Worm (Caenorhabditis elegans) whole organism, L1 larva: ENCODE data around the gene srg-29.

Source experiments
- C04F5.9 ChIP-seq: sonication (generic microtip); optimal IDR thresholded peaks from 2 replicates; lab custom pipeline; 2016; ENCODE audit warnings: missing genetic modification characterization, missing compliant biosample characterization
- F16B12.6 ChIP-seq: fragments of 150-350 bp; optimal IDR thresholded peaks from 2 replicates; lab custom pipeline; 2014; ENCODE audit warnings: missing biosample characterization, missing genetic modification characterization
- Y116A8C.19 ChIP-seq: sonication (generic microtip); optimal IDR thresholded peaks from 2 replicates; lab custom pipeline; 2016; ENCODE audit warnings: missing compliant biosample characterization, missing genetic modification characterization, borderline replicate concordance
- alr-1 ChIP-seq: fragments of 200-800 bp; sonication (Bioruptor generic); optimal IDR thresholded peaks from 2 replicates; lab custom pipeline; 2018; ENCODE audit warnings: borderline replicate concordance, mild to moderate bottlenecking, missing genetic modification characterization, missing compliant biosample characterization
- aly-2 ChIP-seq: fragments of 150-350 bp; optimal IDR thresholded peaks from 2 replicates; lab custom pipeline; 2014; ENCODE audit warnings: missing biosample characterization, missing genetic modification characterization
- blmp-1 ChIP-seq: fragments of 150-350 bp; optimal IDR thresholded peaks from 2 replicates; lab custom pipeline; 2014; ENCODE audit warnings: missing biosample characterization, missing genetic modification characterization
- ceh-63 ChIP-seq: fragments of 200-800 bp; sonication (Bioruptor generic); optimal IDR thresholded peaks from 2 replicates; lab custom pipeline; 2018; ENCODE audit warnings: mild to moderate bottlenecking, missing genetic modification characterization, missing compliant biosample characterization
- ceh-8 ChIP-seq: fragments of 200-800 bp; sonication (Bioruptor generic); optimal IDR thresholded peaks from 2 replicates; lab custom pipeline; 2018; ENCODE audit warnings: mild to moderate bottlenecking, missing genetic modification characterization, moderate library complexity, missing compliant biosample characterization
- ceh-88 ChIP-seq: fragments of 200-800 bp; sonication (Bioruptor generic); IDR thresholded peaks from 2 replicates; pipeline ENCODE4 v1.3.6; 2022; ENCODE audit warnings: missing genetic modification characterization, missing compliant biosample characterization
- ceh-90 ChIP-seq: sonication (generic microtip); optimal IDR thresholded peaks from 2 replicates; lab custom pipeline; 2016; ENCODE audit warnings: missing genetic modification characterization, missing compliant biosample characterization
- dpl-1 ChIP-seq, 3 experiments: fragments of 150-350 bp in 2 of 3; sonication (generic microtip) in 1 of 3; optimal IDR thresholded peaks; 2 replicates each; lab custom pipeline; 2014 to 2017; ENCODE audit warnings: missing biosample characterization in 3 of 3, missing genetic modification characterization in 3 of 3, missing genetic modification reagents in 3 of 3
- dsc-1 ChIP-seq: sonication (generic microtip); optimal IDR thresholded peaks from 2 replicates; lab custom pipeline; 2016; ENCODE audit warnings: mild to moderate bottlenecking, missing genetic modification characterization, missing compliant biosample characterization
- efl-1 ChIP-seq, 4 experiments: fragments of 150-350 bp; optimal IDR thresholded peaks in 3 of 4; peaks in 1 of 4; 1 replicate in 1 of 4; 2 replicates in 3 of 4; lab custom pipeline; 2014; ENCODE audit warnings: missing biosample characterization in 2 of 4, missing genetic modification characterization in 2 of 4, missing genetic modification reagents in 2 of 4
- egl-27 ChIP-seq, 2 experiments: fragments of 150-350 bp in 1 of 2; sonication (generic microtip); optimal IDR thresholded peaks; 3 replicates each; lab custom pipeline; 2017 to 2018; ENCODE audit warnings: missing biosample characterization in 2 of 2, missing genetic modification characterization in 2 of 2, missing genetic modification reagents in 2 of 2
- elt-2 ChIP-seq: sonication (generic microtip); optimal IDR thresholded peaks from 2 replicates; lab custom pipeline; 2016; ENCODE audit warnings: missing genetic modification characterization, mild to moderate bottlenecking, inconsistent platforms, missing compliant biosample characterization, missing genetic modification reagents
- elt-3 ChIP-seq, 6 experiments: fragments of 150-350 bp in 1 of 6; sonication (generic microtip); optimal IDR thresholded peaks; 2 replicates each; lab custom pipeline; 2017 to 2018; ENCODE audit warnings: missing biosample characterization in 6 of 6, missing genetic modification characterization in 6 of 6, inconsistent platforms in 1 of 6
- fkh-4 ChIP-seq: sonication (generic microtip); optimal IDR thresholded peaks from 2 replicates; lab custom pipeline; 2016; ENCODE audit warnings: missing compliant biosample characterization, missing genetic modification characterization, borderline replicate concordance
- fkh-8 ChIP-seq: sonication (generic microtip); optimal IDR thresholded peaks from 2 replicates; lab custom pipeline; 2016; ENCODE audit warnings: mild to moderate bottlenecking, missing genetic modification characterization, missing compliant biosample characterization
- fos-1 ChIP-seq: fragments of 150-350 bp; optimal IDR thresholded peaks from 2 replicates; lab custom pipeline; 2014; ENCODE audit warnings: missing biosample characterization, missing genetic modification characterization
- hlh-4 ChIP-seq: sonication (generic microtip); optimal IDR thresholded peaks from 2 replicates; lab custom pipeline; 2016; ENCODE audit warnings: mild to moderate bottlenecking, missing genetic modification characterization, missing compliant biosample characterization
- irx-1 ChIP-seq: sonication (generic microtip); optimal IDR thresholded peaks from 2 replicates; lab custom pipeline; 2016; ENCODE audit warnings: missing genetic modification characterization, missing compliant biosample characterization
- lin-13 ChIP-seq: fragments of 150-350 bp; optimal IDR thresholded peaks from 2 replicates; lab custom pipeline; 2014; ENCODE audit warnings: missing biosample characterization, missing genetic modification reagents, missing genetic modification characterization
- lin-14 ChIP-seq: fragments of 200-800 bp; sonication (Bioruptor generic); optimal IDR thresholded peaks from 2 replicates; lab custom pipeline; 2018; ENCODE audit warnings: mild to moderate bottlenecking, missing genetic modification characterization, moderate library complexity, missing compliant biosample characterization
- lin-15B ChIP-seq: fragments of 150-350 bp; sonication (generic microtip); optimal IDR thresholded peaks from 3 replicates; lab custom pipeline; 2014; ENCODE audit warnings: missing biosample characterization, missing genetic modification characterization
- lin-39 ChIP-seq: fragments of 150-350 bp; optimal IDR thresholded peaks from 2 replicates; lab custom pipeline; 2014; ENCODE audit warnings: missing biosample characterization, missing genetic modification reagents, missing genetic modification characterization
- lsy-2 ChIP-seq, 2 experiments: fragments of 150-350 bp; optimal IDR thresholded peaks; 2 replicates each; lab custom pipeline; 2014; ENCODE audit warnings: missing biosample characterization in 2 of 2, missing genetic modification characterization in 2 of 2
- mab-9 ChIP-seq: fragments of 200-800 bp; sonication (Bioruptor generic); IDR thresholded peaks from 2 replicates; pipeline ENCODE4 v1.3.6; 2022; ENCODE audit warnings: missing genetic modification reagents, missing genetic modification characterization, missing compliant biosample characterization
- mep-1 ChIP-seq: fragments of 150-350 bp; optimal IDR thresholded peaks from 2 replicates; lab custom pipeline; 2014; ENCODE audit warnings: missing biosample characterization, missing genetic modification characterization
- nhr-11 ChIP-seq: fragments of 150-350 bp; optimal IDR thresholded peaks from 2 replicates; lab custom pipeline; 2014; ENCODE audit warnings: missing biosample characterization, missing genetic modification characterization
- nhr-12 ChIP-seq: sonication (generic microtip); optimal IDR thresholded peaks from 2 replicates; lab custom pipeline; 2017; ENCODE audit warnings: missing biosample characterization, missing genetic modification characterization
- nhr-19 ChIP-seq: fragments of 200-800 bp; sonication (Bioruptor generic); conservative IDR thresholded peaks from 2 replicates; pipeline ENCODE4 v1.3.6; 2022; ENCODE audit warnings: missing genetic modification characterization, missing compliant biosample characterization
- nhr-28 ChIP-seq: fragments of 150-350 bp; optimal IDR thresholded peaks from 2 replicates; lab custom pipeline; 2014; ENCODE audit warnings: missing biosample characterization, missing genetic modification characterization
- nhr-76 ChIP-seq: sonication (generic microtip); optimal IDR thresholded peaks from 2 replicates; lab custom pipeline; 2017; ENCODE audit warnings: missing biosample characterization, missing genetic modification characterization
- nhr-77 ChIP-seq: fragments of 150-350 bp; optimal IDR thresholded peaks from 2 replicates; lab custom pipeline; 2014; ENCODE audit warnings: missing biosample characterization, missing genetic modification characterization
- nhr-85 ChIP-seq: sonication (generic microtip); peaks from one replicate; lab custom pipeline; 2016; ENCODE audit warnings: missing genetic modification characterization, inconsistent platforms, missing compliant biosample characterization
- pax-3 ChIP-seq: fragments of 200-800 bp; sonication (Bioruptor generic); optimal IDR thresholded peaks from 2 replicates; lab custom pipeline; 2018; ENCODE audit warnings: mild to moderate bottlenecking, missing genetic modification characterization, moderate library complexity, missing compliant biosample characterization
- rnt-1 ChIP-seq: sonication (generic microtip); optimal IDR thresholded peaks from 2 replicates; lab custom pipeline; 2016; ENCODE audit warnings: mild to moderate bottlenecking, missing genetic modification characterization, moderate library complexity, missing compliant biosample characterization
- skn-1 ChIP-seq: fragments of 150-350 bp; optimal IDR thresholded peaks from 2 replicates; lab custom pipeline; 2014; ENCODE audit warnings: missing biosample characterization, missing genetic modification characterization
- sox-4 ChIP-seq: sonication (generic microtip); optimal IDR thresholded peaks from 2 replicates; lab custom pipeline; 2016; ENCODE audit warnings: missing genetic modification characterization, missing compliant biosample characterization
- sptf-1 ChIP-seq: fragments of 150-350 bp; optimal IDR thresholded peaks from 2 replicates; lab custom pipeline; 2014; ENCODE audit warnings: missing biosample characterization, missing genetic modification characterization
- tbx-2 ChIP-seq: sonication (generic microtip); optimal IDR thresholded peaks from 2 replicates; lab custom pipeline; 2016; ENCODE audit warnings: missing genetic modification characterization, missing compliant biosample characterization
- tlp-1 ChIP-seq: fragments of 150-350 bp; optimal IDR thresholded peaks from 2 replicates; lab custom pipeline; 2014; ENCODE audit warnings: missing biosample characterization, missing genetic modification characterization
- unc-130 ChIP-seq: fragments of 150-350 bp; optimal IDR thresholded peaks from 2 replicates; lab custom pipeline; 2017; ENCODE audit warnings: missing biosample characterization, missing genetic modification characterization, inconsistent platforms
- unc-30 ChIP-seq: sonication (generic microtip); optimal IDR thresholded peaks from 2 replicates; lab custom pipeline; 2017; ENCODE audit warnings: missing biosample characterization, missing genetic modification characterization
- unc-62 ChIP-seq: fragments of 150-350 bp; optimal IDR thresholded peaks from 2 replicates; lab custom pipeline; 2014; ENCODE audit warnings: missing biosample characterization, missing genetic modification reagents, missing genetic modification characterization
- unc-86 ChIP-seq: sonication (generic microtip); optimal IDR thresholded peaks from 2 replicates; lab custom pipeline; 2016; ENCODE audit warnings: missing genetic modification characterization, missing compliant biosample characterization
- xbp-1 ChIP-seq: sonication (generic microtip); optimal IDR thresholded peaks from 2 replicates; lab custom pipeline; 2016; ENCODE audit warnings: missing genetic modification characterization, missing compliant biosample characterization

The srg-29 gene

DNA sequence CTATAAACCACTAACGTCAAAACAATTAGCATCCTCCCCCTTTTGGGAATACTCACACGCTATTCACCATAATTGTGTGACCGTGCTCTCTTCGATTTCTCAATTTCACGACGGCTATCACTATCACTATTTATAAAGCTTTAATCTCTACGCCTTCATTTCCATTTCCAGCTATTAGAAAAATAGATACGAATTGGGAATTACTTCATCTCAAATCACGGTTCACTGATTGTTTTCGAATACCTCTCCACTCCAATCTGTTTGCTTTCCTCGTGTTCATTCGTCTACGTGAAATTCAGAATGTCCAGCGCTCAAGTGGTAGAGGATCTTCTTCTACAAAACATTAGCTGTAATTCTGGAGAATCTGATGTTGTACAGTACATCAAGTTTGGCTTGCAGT, at the start of gene srg-29:
Gene srg-29 (plus strand): TSS at position 301 of the 400 bp plus-strand sequence.
- TF ChIP-seq lin-15B (tag; lab: Kevin White, UChicago) (no peak), lin-14 (GFP tag; lab: Kevin White, UChicago) (no peak), unc-130 (tag; lab: Kevin White, UChicago) (no peak), efl-1 (optimal IDR thresholded peaks at IDR 0.05; lab: Kevin White, UChicago) (no peak), efl-1 (GFP tag; optimal IDR thresholded peaks at IDR 0.05 in 1 of 2; lab: Kevin White, UChicago) (peak in 1 of 2 experiments; percentile 15), tlp-1 (no peak), ceh-8 (GFP tag; lab: Kevin White, UChicago) (peak; percentile 3), nhr-76 (tag; lab: Kevin White, UChicago) (no peak)

ce11 chrV:5287273-5287672, 49.7 kb upstream of the srg-29 start, which contains the start of gene Y49G5A.1:
Gene Y49G5A.1 (minus strand): TSS chrV:5287373.
- TF ChIP-seq tbx-2 (tag; lab: Kevin White, UChicago), result no peak
- no peak for TF ChIP-seq ceh-63
- no peak for TF ChIP-seq dsc-1 (tag; lab: Kevin White, UChicago)
- TF ChIP-seq ceh-8 (GFP tag; lab: Kevin White, UChicago), result no peak
- no peak for TF ChIP-seq fkh-4
- no peak for TF ChIP-seq rnt-1
- TF ChIP-seq nhr-19, result no peak
- TF ChIP-seq xbp-1 (tag; lab: Kevin White, UChicago), result no peak
- no peak for TF ChIP-seq alr-1
- TF ChIP-seq blmp-1 (tag; lab: Kevin White, UChicago), result no peak
- TF ChIP-seq nhr-11, result no peak

DNA sequence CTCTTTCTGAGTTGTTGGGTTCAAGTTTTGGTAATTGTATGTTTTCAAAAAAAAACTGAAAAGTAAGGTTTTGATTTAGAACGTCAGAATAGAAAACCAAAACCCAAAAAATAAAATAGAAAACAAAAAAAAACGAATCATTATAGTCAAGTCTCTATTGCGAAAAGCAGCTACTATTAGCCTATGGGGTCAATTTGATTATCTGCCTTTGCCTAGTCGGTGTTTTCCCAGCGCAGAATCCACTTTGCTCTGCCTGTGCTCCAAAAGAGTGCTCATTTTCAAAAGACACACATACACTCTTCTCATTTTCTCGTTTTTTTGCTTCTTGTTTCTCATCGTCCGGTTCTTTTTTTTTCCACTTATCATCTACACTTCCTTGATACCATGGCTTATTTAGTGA, 48.3 kb upstream of the srg-29 start:
- TF ChIP-seq irx-1 (tag; lab: Kevin White, UChicago), result no peak
- no peak for TF ChIP-seq F16B12.6
- no peak for TF ChIP-seq lin-14 (GFP tag; lab: Kevin White, UChicago)
- no peak for TF ChIP-seq hlh-4 (tag; lab: Kevin White, UChicago)
- no peak for TF ChIP-seq unc-30 (tag; lab: Kevin White, UChicago)
- no peak for TF ChIP-seq fkh-8 (tag; lab: Kevin White, UChicago)
- TF ChIP-seq elt-2 (tag; lab: Kevin White, UChicago), result no peak
- no peak for TF ChIP-seq lin-39 (tag; lab: Kevin White, UChicago)
- no peak for TF ChIP-seq xbp-1 (tag; lab: Kevin White, UChicago)
- no peak for TF ChIP-seq aly-2
- TF ChIP-seq ceh-88 (GFP tag; lab: Robert Waterston, UW), result no peak
- TF ChIP-seq blmp-1 (tag; lab: Kevin White, UChicago), result no peak
- TF ChIP-seq tlp-1, result no peak
- no peak for TF ChIP-seq egl-27 (tag; optimal IDR thresholded peaks at IDR 0.05; lab: Kevin White, UChicago)
- TF ChIP-seq sptf-1, result no peak
- TF ChIP-seq nhr-11, result no peak

ce11 chrV:5295940-5296339, 41.0 kb upstream of the srg-29 start:
- no peak for TF ChIP-seq mep-1 (tag; lab: Kevin White, UChicago)
- no peak for TF ChIP-seq elt-3 (tag; optimal IDR thresholded peaks at IDR 0.05; lab: Kevin White, UChicago)
- peak; percentile 22; the same call in 1 of the 2 replicates for TF ChIP-seq nhr-19
- TF ChIP-seq dpl-1 (GFP tag; optimal IDR thresholded peaks at IDR 0.05; lab: Kevin White, UChicago), result no peak
- no peak for TF ChIP-seq mab-9
- TF ChIP-seq skn-1, result no peak
- TF ChIP-seq alr-1, result no peak
- no peak for TF ChIP-seq ceh-63
- TF ChIP-seq hlh-4 (tag; lab: Kevin White, UChicago), result no peak
- no peak for TF ChIP-seq ceh-90
- no peak for TF ChIP-seq pax-3
- TF ChIP-seq lin-39 (tag; lab: Kevin White, UChicago), result no peak
- no peak for TF ChIP-seq Y116A8C.19
- TF ChIP-seq lsy-2 (tag; optimal IDR thresholded peaks at IDR 0.05; lab: Kevin White, UChicago), result peak in 1 of 2 experiments; percentile 55
- no peak for TF ChIP-seq fos-1 (tag; lab: Kevin White, UChicago)
- TF ChIP-seq nhr-85, result no peak
- no peak for TF ChIP-seq unc-62 (GFP tag; lab: Kevin White, UChicago)
- TF ChIP-seq rnt-1, result peak; percentile 40
- TF ChIP-seq lin-13 (GFP tag; lab: Kevin White, UChicago), result no peak
- no peak for TF ChIP-seq tlp-1
- TF ChIP-seq sox-4 (tag; lab: Kevin White, UChicago), result no peak
- TF ChIP-seq nhr-28 (tag; lab: Kevin White, UChicago), result no peak
- no peak for TF ChIP-seq C04F5.9 (tag; lab: Kevin White, UChicago)
- TF ChIP-seq nhr-12 (tag; lab: Kevin White, UChicago), result no peak
- no peak for TF ChIP-seq unc-86 (tag; lab: Kevin White, UChicago)
- TF ChIP-seq nhr-77 (tag; lab: Kevin White, UChicago), result no peak
- TF ChIP-seq ceh-8 (GFP tag; lab: Kevin White, UChicago), result no peak
